Fruit fly (Drosophila melanogaster) whole organism, embryonic: ENCODE measurements around the gene CG17819.

Experiments used
- Adf1 ChIP-seq: fragments of 200-800 bp; sonication (Bioruptor generic); IDR thresholded peaks from 2 replicates; pipeline ENCODE4 v1.3.6; 2022; ENCODE audit warnings: missing biosample characterization, missing genetic modification characterization
- Atf-2 ChIP-seq: fragments of 200-800 bp; sonication (Bioruptor generic); optimal IDR thresholded peaks from 2 replicates; lab custom pipeline; 2016; ENCODE audit warnings: missing biosample characterization, missing genetic modification characterization
- B-H1 ChIP-seq: fragments of 200-800 bp; sonication (Bioruptor generic); IDR thresholded peaks from 3 replicates; pipeline ENCODE4 v1.3.6; 2022; ENCODE audit warnings: missing biosample characterization, missing genetic modification characterization
- Bgb ChIP-seq: fragments of 200-800 bp; sonication (Bioruptor generic); IDR thresholded peaks from 2 replicates; pipeline ENCODE4 v1.3.6; 2022; ENCODE audit warnings: missing biosample characterization, missing genetic modification characterization; ENCODE audit not compliant: partially characterized antibody
- Blimp-1 ChIP-seq: fragments of 200-800 bp; sonication (Bioruptor generic); optimal IDR thresholded peaks from 3 replicates; lab custom pipeline; 2018; ENCODE audit warnings: missing biosample characterization, missing genetic modification characterization, mild to moderate bottlenecking, moderate library complexity, missing genetic modification reagents
- CG11695 ChIP-seq: fragments of 200-800 bp; sonication (Bioruptor generic); IDR thresholded peaks from 3 replicates; pipeline ENCODE4 v1.3.6; 2022; ENCODE audit warnings: missing biosample characterization, missing genetic modification characterization
- CG12659 ChIP-seq: fragments of 200-800 bp; sonication (Bioruptor generic); optimal IDR thresholded peaks from 3 replicates; lab custom pipeline; 2017; ENCODE audit warnings: mild to moderate bottlenecking, missing biosample characterization, missing genetic modification reagents, missing genetic modification characterization
- CG15479 ChIP-seq: fragments of 200-800 bp; sonication (Bioruptor generic); optimal IDR thresholded peaks from 3 replicates; lab custom pipeline; 2019; ENCODE audit warnings: missing biosample characterization, mild to moderate bottlenecking, missing genetic modification characterization, moderate library complexity
- CG17328 ChIP-seq: fragments of 200-800 bp; sonication (Bioruptor generic); IDR thresholded peaks from 2 replicates; pipeline ENCODE4 v1.3.6; 2022; ENCODE audit warnings: missing biosample characterization, missing genetic modification characterization
- CG17385 ChIP-seq: fragments of 200-800 bp; sonication (Bioruptor generic); optimal IDR thresholded peaks from 3 replicates; lab custom pipeline; 2018; ENCODE audit warnings: missing biosample characterization, mild to moderate bottlenecking, missing genetic modification characterization
- CG1792 ChIP-seq: fragments of 200-800 bp; sonication (Bioruptor generic); optimal IDR thresholded peaks from 2 replicates; lab custom pipeline; 2016; ENCODE audit warnings: missing biosample characterization, missing genetic modification characterization
- CG2678 ChIP-seq: fragments of 200-800 bp; sonication (Bioruptor generic); optimal IDR thresholded peaks from 3 replicates; lab custom pipeline; 2019; ENCODE audit warnings: missing biosample characterization, mild to moderate bottlenecking, missing genetic modification characterization, moderate library complexity
- CG30403 ChIP-seq: fragments of 200-800 bp; sonication (Bioruptor generic); optimal IDR thresholded peaks from 3 replicates; lab custom pipeline; 2016; ENCODE audit warnings: missing biosample characterization, missing genetic modification characterization
- CG32532 ChIP-seq: fragments of 200-800 bp; sonication (Bioruptor generic); IDR thresholded peaks from 2 replicates; pipeline ENCODE4 v1.3.6; 2022; ENCODE audit warnings: missing biosample characterization, missing genetic modification characterization
- CG3407 ChIP-seq: fragments of 200-800 bp; sonication (Bioruptor generic); optimal IDR thresholded peaks from 2 replicates; lab custom pipeline; 2018; ENCODE audit warnings: missing biosample characterization, mild to moderate bottlenecking, missing genetic modification characterization
- CG4360 ChIP-seq: fragments of 200-800 bp; sonication (Bioruptor generic); IDR thresholded peaks from 2 replicates; pipeline ENCODE4 v1.3.6; 2022; ENCODE audit warnings: missing biosample characterization, missing genetic modification characterization
- CG7556 ChIP-seq: fragments of 200-800 bp; sonication (Bioruptor generic); optimal IDR thresholded peaks from 2 replicates; lab custom pipeline; 2017; ENCODE audit warnings: missing biosample characterization, mild to moderate bottlenecking, missing genetic modification characterization
- CG8290 ChIP-seq, 3 experiments: fragments of 200-800 bp; sonication (Bioruptor generic); optimal IDR thresholded peaks; 2 replicates each; lab custom pipeline; 2016 to 2019; ENCODE audit warnings: missing biosample characterization in 3 of 3, missing genetic modification characterization in 3 of 3, mild to moderate bottlenecking in 2 of 3, moderate library complexity in 1 of 3
- CG8924 ChIP-seq: fragments of 200-800 bp; optimal IDR thresholded peaks from 3 replicates; lab custom pipeline; 2019; ENCODE audit warnings: missing biosample characterization, mild to moderate bottlenecking, missing genetic modification characterization, moderate library complexity
- CG9876 ChIP-seq: fragments of 200-800 bp; sonication (Bioruptor generic); optimal IDR thresholded peaks from 2 replicates; lab custom pipeline; 2016; ENCODE audit warnings: missing biosample characterization, missing genetic modification characterization
- Chrac-16 ChIP-seq: fragments of 200-800 bp; sonication (Bioruptor generic); optimal IDR thresholded peaks from 3 replicates; lab custom pipeline; 2016; ENCODE audit warnings: missing biosample characterization, missing genetic modification characterization
- Dad ChIP-seq: fragments of 200-800 bp; sonication (Bioruptor generic); optimal IDR thresholded peaks from 3 replicates; lab custom pipeline; 2016; ENCODE audit warnings: missing biosample characterization, missing genetic modification characterization
- Ets65A ChIP-seq: fragments of 200-800 bp; sonication (Bioruptor generic); peaks from one replicate; lab custom pipeline; 2016; ENCODE audit warnings: missing biosample characterization, missing genetic modification characterization
- GATAe ChIP-seq: fragments of 200-800 bp; sonication (Bioruptor generic); conservative IDR thresholded peaks from 2 replicates; pipeline ENCODE4 v1.3.6; 2022; ENCODE audit warnings: missing biosample characterization, missing genetic modification characterization
- Gug ChIP-seq: fragments of 200-800 bp; sonication (Bioruptor generic); IDR thresholded peaks from 4 replicates; pipeline ENCODE4 v1.3.6; 2022; ENCODE audit warnings: missing biosample characterization, missing genetic modification characterization
- HLH54F ChIP-seq: fragments of 200-800 bp; sonication (Bioruptor generic); optimal IDR thresholded peaks from 3 replicates; lab custom pipeline; 2016; ENCODE audit warnings: missing biosample characterization, missing genetic modification characterization
- NC2α ChIP-seq: fragments of 200-800 bp; sonication (Bioruptor generic); optimal IDR thresholded peaks from 2 replicates; lab custom pipeline; 2016; ENCODE audit warnings: missing biosample characterization, missing genetic modification characterization
- Ravus ChIP-seq: fragments of 200-800 bp; sonication (Bioruptor generic); IDR thresholded peaks from 2 replicates; pipeline ENCODE4 v1.3.6; 2022; ENCODE audit warnings: missing biosample characterization, missing genetic modification characterization
- Side ChIP-seq: fragments of 200-800 bp; sonication (Bioruptor generic); optimal IDR thresholded peaks from 2 replicates; lab custom pipeline; 2016; ENCODE audit warnings: missing biosample characterization, missing genetic modification characterization
- Spps ChIP-seq: fragments of 200-800 bp; sonication (Bioruptor generic); optimal IDR thresholded peaks from 2 replicates; lab custom pipeline; 2018; ENCODE audit warnings: missing biosample characterization, mild to moderate bottlenecking, missing genetic modification characterization
- ap ChIP-seq: fragments of 200-800 bp; sonication (Bioruptor generic); IDR thresholded peaks from 2 replicates; pipeline ENCODE4 v1.3.6; 2022; ENCODE audit warnings: missing biosample characterization, missing genetic modification characterization
- chif ChIP-seq, 2 experiments: fragments of 200-800 bp; sonication (Bioruptor generic); optimal IDR thresholded peaks; 3 replicates each; lab custom pipeline; 2016; ENCODE audit warnings: missing biosample characterization in 2 of 2, missing genetic modification characterization in 2 of 2
- chm ChIP-seq: fragments of 200-800 bp; sonication (Bioruptor generic); IDR thresholded peaks from 2 replicates; pipeline ENCODE4 v1.3.6; 2022; ENCODE audit warnings: missing biosample characterization, missing genetic modification characterization
- ci ChIP-seq: fragments of 200-800 bp; sonication (Bioruptor generic); IDR thresholded peaks from 3 replicates; pipeline ENCODE4 v1.3.6; 2022; ENCODE audit warnings: missing biosample characterization, missing genetic modification characterization
- croc ChIP-seq: fragments of 200-800 bp; sonication (Bioruptor generic); conservative IDR thresholded peaks from 3 replicates; pipeline ENCODE4 v1.3.6; 2022; ENCODE audit warnings: missing biosample characterization, missing genetic modification characterization
- dpn ChIP-seq, 2 experiments: fragments of 200-800 bp; sonication (Bioruptor generic); optimal IDR thresholded peaks; 3 replicates each; lab custom pipeline; 2016; ENCODE audit warnings: missing biosample characterization in 2 of 2, missing genetic modification characterization in 2 of 2
- dysf ChIP-seq: fragments of 200-800 bp; sonication (Bioruptor generic); IDR thresholded peaks from 3 replicates; pipeline ENCODE4 v1.3.6; 2022; ENCODE audit warnings: missing biosample characterization, missing genetic modification characterization
- eve ChIP-seq, 2 experiments: fragments of >200 bp; optimal IDR thresholded peaks; 2 replicates each; lab custom pipeline; 2017; ENCODE audit warnings: missing biosample characterization in 2 of 2, missing genetic modification characterization in 2 of 2
- gce ChIP-seq: fragments of 200-800 bp; sonication (Bioruptor generic); IDR thresholded peaks from 3 replicates; pipeline ENCODE4 v1.3.6; 2022; ENCODE audit warnings: missing biosample characterization, missing genetic modification characterization
- nerfin-1 ChIP-seq: fragments of 200-800 bp; sonication (Bioruptor generic); optimal IDR thresholded peaks from 3 replicates; lab custom pipeline; 2019; ENCODE audit warnings: missing biosample characterization, mild to moderate bottlenecking, missing genetic modification characterization, moderate library complexity
- phol ChIP-seq: fragments of 200-800 bp; sonication (Bioruptor generic); optimal IDR thresholded peaks from 3 replicates; lab custom pipeline; 2018; ENCODE audit warnings: missing biosample characterization, mild to moderate bottlenecking, missing genetic modification characterization, moderate library complexity
- prd ChIP-seq, 3 experiments: fragments of >200 bp in 2 of 3; fragments of 200-800 bp in 1 of 3; sonication (Bioruptor generic) in 1 of 3; optimal IDR thresholded peaks in 2 of 3; IDR thresholded peaks in 1 of 3; 2 replicates in 2 of 3; 3 replicates in 1 of 3; pipeline versions ENCODE4 v1.3.6 to Lab custom; 2017 to 2022; ENCODE audit warnings: missing biosample characterization in 1 of 3, missing genetic modification characterization in 1 of 3
- pum ChIP-seq: fragments of 200-800 bp; sonication (Bioruptor generic); optimal IDR thresholded peaks from 2 replicates; lab custom pipeline; 2016; ENCODE audit warnings: missing biosample characterization, missing genetic modification characterization
- sd ChIP-seq: fragments of 200-800 bp; sonication (Bioruptor generic); optimal IDR thresholded peaks from 3 replicates; lab custom pipeline; 2018; ENCODE audit warnings: missing biosample characterization, mild to moderate bottlenecking, missing genetic modification characterization, moderate library complexity
- sens ChIP-seq: fragments of 200-800 bp; sonication (Bioruptor generic); peaks from one replicate; lab custom pipeline; 2016; ENCODE audit warnings: missing biosample characterization, missing genetic modification characterization
- shn ChIP-seq: fragments of 200-800 bp; sonication (Bioruptor generic); optimal IDR thresholded peaks from 3 replicates; lab custom pipeline; 2016; ENCODE audit warnings: missing biosample characterization, missing genetic modification characterization
- tna ChIP-seq: fragments of 200-800 bp; sonication (Bioruptor generic); IDR thresholded peaks from 2 replicates; pipeline ENCODE4 v1.3.6; 2022; ENCODE audit warnings: missing biosample characterization, missing genetic modification characterization; ENCODE audit not compliant: partially characterized antibody

Gene CG17819

DNA sequence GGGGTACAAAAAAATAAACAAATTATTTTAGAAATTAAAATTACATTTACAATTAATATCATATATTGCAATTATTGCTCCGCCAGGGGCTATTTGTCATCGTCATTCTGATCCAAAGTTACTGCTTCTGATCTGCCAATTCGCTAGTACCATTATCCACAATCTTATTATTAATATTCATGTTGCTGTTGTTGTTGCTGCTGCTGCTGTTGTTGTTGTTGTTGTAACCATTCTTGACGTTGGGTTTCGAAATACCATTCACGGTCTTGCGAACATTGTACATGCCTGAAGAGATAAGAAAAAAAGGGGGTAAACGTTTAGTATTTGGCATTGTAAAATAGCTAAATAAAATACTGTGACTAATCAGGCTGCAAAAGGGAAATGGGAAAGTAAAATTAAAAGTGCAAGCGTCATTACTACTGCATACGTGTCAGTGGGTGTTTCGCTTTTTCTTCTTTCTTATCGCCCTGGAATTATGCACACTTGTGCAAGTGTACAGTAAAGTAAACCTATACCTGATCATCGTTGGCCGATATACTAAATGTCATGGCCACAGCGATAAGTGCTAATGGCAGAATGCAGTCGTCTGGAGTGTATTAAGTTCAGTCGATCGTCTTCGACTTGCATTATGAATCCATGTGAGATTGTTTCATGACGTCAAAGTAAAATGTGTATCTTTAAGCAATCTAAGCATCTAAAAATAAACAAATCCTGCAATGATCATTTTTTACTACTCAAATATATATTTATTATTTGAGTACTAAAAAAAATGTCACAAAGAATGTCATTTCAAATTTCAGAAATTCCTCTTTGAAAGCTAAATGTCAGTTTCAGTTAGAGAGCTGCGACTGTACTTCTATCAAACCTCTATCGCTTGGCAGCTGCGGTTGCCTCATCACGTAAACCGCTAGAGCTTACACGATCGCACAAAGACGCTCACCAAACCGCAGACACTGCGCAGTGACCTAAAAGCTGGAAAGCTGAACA lies 33.5 kb downstream of the CG17819 start:
- TF ChIP-seq Blimp-1 (GFP tag; lab: Kevin White, UChicago) (peak; percentile 3), ap (GFP tag; lab: Robert Waterston, UW) (0 out of 2 replicates have a peak, but pooled peaks have one; percentile 6), Side (no peak), CG8290 (GFP tag; optimal IDR thresholded peaks at IDR 0.05; lab: Kevin White, UChicago) (no peak), CG8290 (tag; optimal IDR thresholded peaks at IDR 0.05; lab: Kevin White, UChicago) (peak in 1 of 2 experiments; percentile 21), CG4360 (GFP tag; lab: Robert Waterston, UW) (peak; percentile 90), CG17328 (GFP tag; lab: Robert Waterston, UW) (no peak), ci (peak; percentile 14; the same call in 1 of the 3 replicates), HLH54F (no peak), CG2678 (tag; lab: Kevin White, UChicago) (no peak), gce (0 out of 3 replicates have a peak, but pooled peaks have one; percentile 19), chm (GFP tag; lab: Robert Waterston, UW) (peak; percentile 30; the same call in 1 of the 2 replicates), Spps (no peak), sens (GFP tag; lab: Kevin White, UChicago) (peak; percentile 33), eve (GFP tag; optimal IDR thresholded peaks at IDR 0.05; lab: Kevin White, UChicago) (peak in 1 of 2 experiments; percentile 19), CG30403 (GFP tag; lab: Kevin White, UChicago) (no peak), Gug (GFP tag; lab: Robert Waterston, UW) (no peak), Ets65A (peak; percentile 71)

dm6 chr3R:21849988-21850460 lies 35.3 kb downstream of the CG17819 start:
- peak; percentile 50 for TF ChIP-seq sd (tag; lab: Kevin White, UChicago)
- peak; percentile 67 for TF ChIP-seq shn
- no peak for TF ChIP-seq Adf1 (GFP tag; lab: Robert Waterston, UW)
- TF ChIP-seq Chrac-16 (GFP tag; lab: Kevin White, UChicago), result peak; percentile 33
- TF ChIP-seq Atf-2 (GFP tag; lab: Kevin White, UChicago), result peak; percentile 0
- peak; percentile 36 for TF ChIP-seq nerfin-1 (tag; lab: Kevin White, UChicago)
- TF ChIP-seq tna (GFP tag; lab: Robert Waterston, UW), result no peak
- no peak for TF ChIP-seq CG15479 (GFP tag; lab: Kevin White, UChicago)
- TF ChIP-seq CG7556 (GFP tag; lab: Kevin White, UChicago), result peak; percentile 51
- TF ChIP-seq phol (tag; lab: Kevin White, UChicago), result peak; percentile 43
- TF ChIP-seq CG32532 (GFP tag; lab: Robert Waterston, UW), result 0 out of 2 replicates have a peak, but pooled peaks have one; percentile 6
- TF ChIP-seq CG1792 (GFP tag; lab: Kevin White, UChicago), result peak; percentile 13
- no peak for TF ChIP-seq CG9876 (GFP tag; lab: Kevin White, UChicago)
- TF ChIP-seq chif (GFP tag; optimal IDR thresholded peaks at IDR 0.05; lab: Kevin White, UChicago), result peak; percentile 37 to 67
- peak; percentile 36 for TF ChIP-seq CG12659 (GFP tag; lab: Kevin White, UChicago)
- 0 out of 3 replicates have a peak, but pooled peaks have one; percentile 25 for TF ChIP-seq CG11695
- TF ChIP-seq Ets65A, result peak; percentile 89
- peak; percentile 22 for TF ChIP-seq Dad (GFP tag; lab: Kevin White, UChicago)
- TF ChIP-seq B-H1 (GFP tag; lab: Robert Waterston, UW), result peak; percentile 16; the same call in 1 of the 3 replicates
- TF ChIP-seq prd (optimal IDR thresholded peaks at IDR 0.05; lab: Kevin White, UChicago), result no peak
- TF ChIP-seq prd (GFP tag; IDR thresholded peaks at IDR 0.05; lab: Robert Waterston, UW), result peak; percentile 55; the same call in 1 of the 3 replicates
- no peak for TF ChIP-seq Bgb (GFP tag; lab: Robert Waterston, UW)
- TF ChIP-seq croc (GFP tag; lab: Robert Waterston, UW), result peak; percentile 45; the same call in 1 of the 3 replicates
- peak; percentile 57 for TF ChIP-seq CG17385 (GFP tag; lab: Kevin White, UChicago)
- TF ChIP-seq dysf (GFP tag; lab: Robert Waterston, UW), result peak; percentile 40; the same call in 1 of the 3 replicates
- no peak for TF ChIP-seq Ravus (GFP tag; lab: Robert Waterston, UW)
- peak; percentile 14 for TF ChIP-seq CG8924 (tag; lab: Kevin White, UChicago)
- TF ChIP-seq pum (GFP tag; lab: Kevin White, UChicago), result peak; percentile 55
- peak; percentile 43 for TF ChIP-seq NC2α (GFP tag; lab: Kevin White, UChicago)
- peak; percentile 36 to 62 for TF ChIP-seq dpn (GFP tag; optimal IDR thresholded peaks at IDR 0.05; lab: Kevin White, UChicago)
- TF ChIP-seq CG3407, result peak; percentile 20
- TF ChIP-seq GATAe (GFP tag; lab: Robert Waterston, UW), result no peak
